Fruit fly (Drosophila melanogaster) whole organism, embryonic: Measurements from ENCODE around the gene CG16904.

Experiments used
- Antp ChIP-seq: fragments of 200-800 bp; sonication (Bioruptor generic); optimal IDR thresholded peaks from 3 replicates; lab custom pipeline; 2016; ENCODE audit warnings: missing biosample characterization, missing genetic modification characterization
- Bgb ChIP-seq: fragments of 200-800 bp; sonication (Bioruptor generic); IDR thresholded peaks from 2 replicates; pipeline ENCODE4 v1.3.6; 2022; ENCODE audit warnings: missing biosample characterization, missing genetic modification characterization; ENCODE audit not compliant: partially characterized antibody
- Blimp-1 ChIP-seq: fragments of 200-800 bp; sonication (Bioruptor generic); optimal IDR thresholded peaks from 3 replicates; lab custom pipeline; 2018; ENCODE audit warnings: missing biosample characterization, missing genetic modification characterization, mild to moderate bottlenecking, moderate library complexity, missing genetic modification reagents
- CG10431 ChIP-seq: fragments of 200-800 bp; sonication (Bioruptor generic); optimal IDR thresholded peaks from 3 replicates; lab custom pipeline; 2018; ENCODE audit warnings: missing biosample characterization, mild to moderate bottlenecking, missing genetic modification characterization
- CG10543 ChIP-seq: fragments of 200-800 bp; sonication (Bioruptor generic); optimal IDR thresholded peaks from 3 replicates; lab custom pipeline; 2017; ENCODE audit warnings: missing biosample characterization, mild to moderate bottlenecking, missing genetic modification characterization, moderate library complexity
- CG11398 ChIP-seq: fragments of 200-800 bp; sonication (Bioruptor generic); optimal IDR thresholded peaks from 2 replicates; lab custom pipeline; 2016; ENCODE audit warnings: missing biosample characterization, missing genetic modification characterization
- CG12391 ChIP-seq: fragments of 200-800 bp; sonication (Bioruptor generic); optimal IDR thresholded peaks from 3 replicates; lab custom pipeline; 2018; ENCODE audit warnings: missing biosample characterization, mild to moderate bottlenecking, missing genetic modification characterization, moderate library complexity
- CG14965 ChIP-seq: fragments of 200-800 bp; sonication (Bioruptor generic); optimal IDR thresholded peaks from 2 replicates; lab custom pipeline; 2016; ENCODE audit warnings: missing biosample characterization, missing genetic modification characterization, borderline replicate concordance
- CG15479 ChIP-seq: fragments of 200-800 bp; sonication (Bioruptor generic); optimal IDR thresholded peaks from 3 replicates; lab custom pipeline; 2019; ENCODE audit warnings: missing biosample characterization, mild to moderate bottlenecking, missing genetic modification characterization, moderate library complexity
- CG17829 ChIP-seq: fragments of 200-800 bp; optimal IDR thresholded peaks from 2 replicates; lab custom pipeline; 2019; ENCODE audit warnings: missing biosample characterization, mild to moderate bottlenecking, missing genetic modification characterization, moderate library complexity
- CG2120 ChIP-seq: fragments of 200-800 bp; sonication (Bioruptor generic); optimal IDR thresholded peaks from 3 replicates; lab custom pipeline; 2016; ENCODE audit warnings: missing biosample characterization, missing genetic modification characterization
- CG33213 ChIP-seq: fragments of 200-800 bp; sonication (Bioruptor generic); optimal IDR thresholded peaks from 3 replicates; lab custom pipeline; 2016; ENCODE audit warnings: missing biosample characterization, missing genetic modification characterization
- CG5953 ChIP-seq: fragments of 200-800 bp; sonication (Bioruptor generic); IDR thresholded peaks from 2 replicates; pipeline ENCODE4 v1.3.6; 2022; ENCODE audit warnings: missing biosample characterization, missing genetic modification characterization
- CG7372 ChIP-seq: fragments of 200-800 bp; sonication (Bioruptor generic); IDR thresholded peaks from 2 replicates; pipeline ENCODE4 v1.3.6; 2022; ENCODE audit warnings: missing biosample characterization, missing genetic modification characterization
- CG7745 ChIP-seq: fragments of 200-800 bp; sonication (Bioruptor generic); optimal IDR thresholded peaks from 2 replicates; lab custom pipeline; 2018; ENCODE audit warnings: missing biosample characterization, mild to moderate bottlenecking, missing genetic modification characterization, moderate library complexity
- CG8290 ChIP-seq, 3 experiments: fragments of 200-800 bp; sonication (Bioruptor generic); optimal IDR thresholded peaks; 2 replicates each; lab custom pipeline; 2016 to 2019; ENCODE audit warnings: missing biosample characterization in 3 of 3, missing genetic modification characterization in 3 of 3, mild to moderate bottlenecking in 2 of 3, moderate library complexity in 1 of 3
- CG8944 ChIP-seq: fragments of 200-800 bp; sonication (Bioruptor generic); optimal IDR thresholded peaks from 3 replicates; lab custom pipeline; 2016; ENCODE audit warnings: missing biosample characterization, missing genetic modification characterization
- CG9609 ChIP-seq: fragments of 200-800 bp; sonication (Bioruptor generic); optimal IDR thresholded peaks from 3 replicates; lab custom pipeline; 2016; ENCODE audit warnings: missing biosample characterization, missing genetic modification characterization
- Chrac-16 ChIP-seq: fragments of 200-800 bp; sonication (Bioruptor generic); optimal IDR thresholded peaks from 3 replicates; lab custom pipeline; 2016; ENCODE audit warnings: missing biosample characterization, missing genetic modification characterization
- CoRest ChIP-seq: fragments of 200-800 bp; sonication (Bioruptor generic); optimal IDR thresholded peaks from 3 replicates; lab custom pipeline; 2018; ENCODE audit warnings: missing biosample characterization, mild to moderate bottlenecking, missing genetic modification characterization, moderate library complexity
- Dip2 ChIP-seq: fragments of 200-800 bp; sonication (Bioruptor generic); IDR thresholded peaks from 2 replicates; pipeline ENCODE4 v1.3.6; 2022; ENCODE audit warnings: missing biosample characterization, missing genetic modification characterization
- Dll ChIP-seq: fragments of 200-800 bp; sonication (Bioruptor generic); IDR thresholded peaks from 4 replicates; pipeline ENCODE4 v1.3.6; 2022; ENCODE audit warnings: missing biosample characterization, missing genetic modification characterization; ENCODE audit not compliant: partially characterized antibody
- Gug ChIP-seq: fragments of 200-800 bp; sonication (Bioruptor generic); IDR thresholded peaks from 4 replicates; pipeline ENCODE4 v1.3.6; 2022; ENCODE audit warnings: missing biosample characterization, missing genetic modification characterization
- H2.0 ChIP-seq: fragments of 200-800 bp; sonication (Bioruptor generic); IDR thresholded peaks from 2 replicates; pipeline ENCODE4 v1.3.6; 2022; ENCODE audit warnings: missing biosample characterization, missing genetic modification characterization
- HLH54F ChIP-seq: fragments of 200-800 bp; sonication (Bioruptor generic); optimal IDR thresholded peaks from 3 replicates; lab custom pipeline; 2016; ENCODE audit warnings: missing biosample characterization, missing genetic modification characterization
- HLHmδ ChIP-seq: fragments of 200-800 bp; sonication (Bioruptor generic); optimal IDR thresholded peaks from 2 replicates; lab custom pipeline; 2018; ENCODE audit warnings: missing biosample characterization, mild to moderate bottlenecking, missing genetic modification characterization, moderate library complexity
- Hsf ChIP-seq: fragments of 200-800 bp; sonication (Bioruptor generic); optimal IDR thresholded peaks from 3 replicates; lab custom pipeline; 2016; ENCODE audit warnings: missing biosample characterization, missing genetic modification characterization
- Mes4 ChIP-seq: fragments of 200-800 bp; sonication (Bioruptor generic); optimal IDR thresholded peaks from 2 replicates; lab custom pipeline; 2016; ENCODE audit warnings: missing biosample characterization, missing genetic modification characterization
- NfI ChIP-seq: fragments of 200-800 bp; sonication (Bioruptor generic); optimal IDR thresholded peaks from 3 replicates; lab custom pipeline; 2018; ENCODE audit warnings: missing biosample characterization, mild to moderate bottlenecking, missing genetic modification characterization, moderate library complexity
- Opbp ChIP-seq: fragments of 200-800 bp; sonication (Bioruptor generic); IDR thresholded peaks from 3 replicates; pipeline ENCODE4 v1.3.6; 2022; ENCODE audit warnings: missing biosample characterization, missing genetic modification characterization; ENCODE audit not compliant: partially characterized antibody
- YL-1 ChIP-seq: fragments of 200-800 bp; sonication (Bioruptor generic); optimal IDR thresholded peaks from 3 replicates; lab custom pipeline; 2017; ENCODE audit warnings: missing biosample characterization, mild to moderate bottlenecking, missing genetic modification characterization
- ac ChIP-seq: fragments of 200-800 bp; sonication (Bioruptor generic); optimal IDR thresholded peaks from 3 replicates; lab custom pipeline; 2017; ENCODE audit warnings: missing biosample characterization, mild to moderate bottlenecking, missing genetic modification characterization
- bowl ChIP-seq: fragments of 200-800 bp; sonication (Bioruptor generic); IDR thresholded peaks from 2 replicates; pipeline ENCODE4 v1.3.6; 2022; ENCODE audit warnings: missing biosample characterization, missing genetic modification characterization
- bsh ChIP-seq, 2 experiments: fragments of 200-800 bp; sonication (Bioruptor generic); optimal IDR thresholded peaks; 2 replicates each; lab custom pipeline; 2017 to 2018; ENCODE audit warnings: mild to moderate bottlenecking in 2 of 2, missing biosample characterization in 2 of 2, missing genetic modification characterization in 2 of 2, moderate library complexity in 1 of 2
- dmrt11E ChIP-seq: fragments of 200-800 bp; sonication (Bioruptor generic); optimal IDR thresholded peaks from 3 replicates; lab custom pipeline; 2018; ENCODE audit warnings: missing biosample characterization, mild to moderate bottlenecking, missing genetic modification characterization, moderate library complexity
- dmrt99B ChIP-seq: fragments of 200-800 bp; sonication (Bioruptor generic); optimal IDR thresholded peaks from 2 replicates; lab custom pipeline; 2018; ENCODE audit warnings: missing biosample characterization, mild to moderate bottlenecking, missing genetic modification characterization, moderate library complexity
- fd3F ChIP-seq: fragments of 200-800 bp; sonication (Bioruptor generic); optimal IDR thresholded peaks from 2 replicates; lab custom pipeline; 2018; ENCODE audit warnings: missing biosample characterization, mild to moderate bottlenecking, missing genetic modification characterization, moderate library complexity
- gem ChIP-seq: fragments of 200-800 bp; sonication (Bioruptor generic); optimal IDR thresholded peaks from 2 replicates; lab custom pipeline; 2019; ENCODE audit warnings: missing biosample characterization, mild to moderate bottlenecking, missing genetic modification characterization, moderate library complexity
- gro ChIP-seq: fragments of 200-800 bp; sonication (Bioruptor generic); optimal IDR thresholded peaks from 2 replicates; lab custom pipeline; 2016; ENCODE audit warnings: missing biosample characterization, missing genetic modification characterization
- gsb-n ChIP-seq: fragments of 200-800 bp; sonication (Bioruptor generic); optimal IDR thresholded peaks from 3 replicates; lab custom pipeline; 2018; ENCODE audit warnings: missing biosample characterization, mild to moderate bottlenecking, missing genetic modification characterization
- lbe ChIP-seq: fragments of 200-800 bp; sonication (Bioruptor generic); optimal IDR thresholded peaks from 2 replicates; lab custom pipeline; 2016; ENCODE audit warnings: missing biosample characterization, mild to moderate bottlenecking, missing genetic modification characterization
- pan ChIP-seq, 4 experiments: fragments of >200 bp in 3 of 4; fragments of 200-800 bp in 1 of 4; sonication (Bioruptor generic) in 1 of 4; optimal IDR thresholded peaks in 3 of 4; IDR thresholded peaks in 1 of 4; 2 replicates each; pipeline versions ENCODE4 v1.3.6 to Lab custom; 2017 to 2022; ENCODE audit warnings: missing biosample characterization in 2 of 4, missing genetic modification characterization in 2 of 4, mixed read lengths in 1 of 4
- salm ChIP-seq: fragments of 200-800 bp; sonication (Bioruptor generic); optimal IDR thresholded peaks from 2 replicates; lab custom pipeline; 2018; ENCODE audit warnings: missing biosample characterization, mild to moderate bottlenecking, missing genetic modification characterization
- sd ChIP-seq: fragments of 200-800 bp; sonication (Bioruptor generic); optimal IDR thresholded peaks from 3 replicates; lab custom pipeline; 2018; ENCODE audit warnings: missing biosample characterization, mild to moderate bottlenecking, missing genetic modification characterization, moderate library complexity
- stc ChIP-seq: fragments of 200-800 bp; sonication (Bioruptor generic); IDR thresholded peaks from 2 replicates; pipeline ENCODE4 v1.3.6; 2022; ENCODE audit warnings: missing biosample characterization, missing genetic modification characterization
- tll ChIP-seq, 2 experiments: fragments of 200-800 bp in 1 of 2; fragments of >200 bp in 1 of 2; sonication (Bioruptor generic) in 1 of 2; optimal IDR thresholded peaks; 2 replicates each; lab custom pipeline; 2017 to 2019; ENCODE audit warnings: missing biosample characterization in 2 of 2, missing genetic modification characterization in 2 of 2, mild to moderate bottlenecking in 1 of 2, moderate library complexity in 1 of 2
- vvl ChIP-seq: fragments of 200-800 bp; sonication (Bioruptor generic); IDR thresholded peaks from 2 replicates; pipeline ENCODE4 v1.3.6; 2022; ENCODE audit warnings: missing biosample characterization, missing genetic modification characterization
- wek ChIP-seq: fragments of 200-800 bp; sonication (Bioruptor generic); optimal IDR thresholded peaks from 3 replicates; lab custom pipeline; 2018; ENCODE audit warnings: missing biosample characterization, mild to moderate bottlenecking, missing genetic modification characterization, moderate library complexity

The CG16904 gene

DNA sequence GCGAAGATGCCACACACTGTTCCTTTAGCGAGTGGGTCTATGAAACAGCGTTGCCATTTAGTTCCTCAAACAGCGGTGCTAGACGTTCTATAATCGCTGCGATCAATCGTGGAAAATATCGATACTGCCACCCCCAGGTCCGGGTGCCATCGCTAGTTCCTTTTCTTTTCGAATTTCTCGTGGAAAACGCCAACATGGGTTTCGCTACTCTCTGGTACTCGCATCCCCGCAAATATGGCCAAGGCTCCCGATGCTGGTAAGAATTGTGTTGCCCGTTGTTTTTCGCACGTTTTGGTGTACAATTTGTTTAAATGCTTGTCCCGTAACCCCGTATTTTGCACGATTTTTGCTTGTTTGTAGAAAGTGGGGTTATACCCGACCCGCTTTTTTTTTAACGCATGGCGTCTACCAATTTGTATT lies 38.8 kb downstream of the CG16904 start, which contains the start of gene RpS29 (continued):
- peak; percentile 64 for TF ChIP-seq salm (tag; lab: Kevin White, UChicago)
- TF ChIP-seq dmrt99B (tag; lab: Kevin White, UChicago): peak; percentile 44
- no peak; the same call in 1 of the 2 replicates for TF ChIP-seq bowl (GFP tag; lab: Robert Waterston, UW)
- TF ChIP-seq wek (GFP tag; lab: Kevin White, UChicago): peak; percentile 68
- peak; percentile 83 for TF ChIP-seq Chrac-16 (GFP tag; lab: Kevin White, UChicago)
- TF ChIP-seq bsh (GFP tag; optimal IDR thresholded peaks at IDR 0.05; lab: Kevin White, UChicago): peak; percentile 46 to 49
- peak; percentile 61 for TF ChIP-seq gem (tag; lab: Kevin White, UChicago)
- no peak for TF ChIP-seq pan (optimal IDR thresholded peaks at IDR 0.05; lab: Kevin White, UChicago)
- TF ChIP-seq pan (GFP tag; optimal IDR thresholded peaks at IDR 0.05 in 1 of 2, IDR thresholded peaks at IDR 0.05 in 1 of 2): peak in 1 of 2 experiments; percentile 76
- TF ChIP-seq NfI: peak; percentile 87
- peak; percentile 90 for TF ChIP-seq vvl (GFP tag; lab: Robert Waterston, UW)
- TF ChIP-seq stc (GFP tag; lab: Robert Waterston, UW): peak; percentile 71
- TF ChIP-seq sd (tag; lab: Kevin White, UChicago): peak; percentile 44
- peak; percentile 90 for TF ChIP-seq CG2120 (GFP tag; lab: Kevin White, UChicago)
- no peak for TF ChIP-seq CG15479 (GFP tag; lab: Kevin White, UChicago)
- TF ChIP-seq Antp (GFP tag; lab: Kevin White, UChicago): peak; percentile 91
- peak; percentile 87 for TF ChIP-seq HLH54F (GFP tag; lab: Kevin White, UChicago)
- TF ChIP-seq Mes4 (GFP tag; lab: Kevin White, UChicago): peak; percentile 84
- TF ChIP-seq CG17829: peak; percentile 74
- peak; percentile 74 for TF ChIP-seq H2.0
- peak; percentile 84 for TF ChIP-seq CG8944 (GFP tag; lab: Kevin White, UChicago)
- peak; percentile 55 for TF ChIP-seq fd3F
- TF ChIP-seq tll (GFP tag; optimal IDR thresholded peaks at IDR 0.05; lab: Kevin White, UChicago): no peak
- peak; percentile 65 for TF ChIP-seq CG11398 (GFP tag; lab: Kevin White, UChicago)
- TF ChIP-seq CG7372: peak; percentile 77
- peak; percentile 73 for TF ChIP-seq CG8290 (GFP tag; optimal IDR thresholded peaks at IDR 0.05; lab: Kevin White, UChicago)
- peak; percentile 31 to 95 for TF ChIP-seq CG8290 (tag; optimal IDR thresholded peaks at IDR 0.05; lab: Kevin White, UChicago)
- peak; percentile 70 for TF ChIP-seq CG10431 (GFP tag; lab: Kevin White, UChicago)
- TF ChIP-seq Gug: peak; percentile 87
- TF ChIP-seq CG9609 (GFP tag; lab: Kevin White, UChicago): peak; percentile 88
- TF ChIP-seq Bgb: peak; percentile 98
- peak; percentile 92 for TF ChIP-seq gro (GFP tag; lab: Kevin White, UChicago)
- TF ChIP-seq Hsf (GFP tag; lab: Kevin White, UChicago): peak; percentile 86
- TF ChIP-seq CG5953 (GFP tag; lab: Robert Waterston, UW): peak; percentile 60
- TF ChIP-seq gsb-n (tag; lab: Kevin White, UChicago): peak; percentile 54
- TF ChIP-seq CG7745 (tag; lab: Kevin White, UChicago): peak; percentile 1
- TF ChIP-seq CG33213 (GFP tag; lab: Kevin White, UChicago): peak; percentile 94
- peak; percentile 63 for TF ChIP-seq CoRest
- TF ChIP-seq CG14965: peak; percentile 21
- TF ChIP-seq lbe: peak; percentile 58
- TF ChIP-seq CG12391 (tag; lab: Kevin White, UChicago): peak; percentile 84
- peak; percentile 60 for TF ChIP-seq Blimp-1 (GFP tag; lab: Kevin White, UChicago)
- peak; percentile 54 for TF ChIP-seq dmrt11E (tag; lab: Kevin White, UChicago)
- TF ChIP-seq Dip2 (GFP tag; lab: Robert Waterston, UW): no peak
- no peak for TF ChIP-seq ac (GFP tag; lab: Kevin White, UChicago)
- TF ChIP-seq HLHmδ: peak; percentile 54
- peak; percentile 93 for TF ChIP-seq CG10543 (GFP tag; lab: Kevin White, UChicago)
- TF ChIP-seq YL-1 (GFP tag; lab: Kevin White, UChicago): peak; percentile 99
- TF ChIP-seq Dll: peak; percentile 91
- peak; percentile 97 for TF ChIP-seq Opbp (GFP tag; lab: Robert Waterston, UW)
